Worm (Caenorhabditis elegans) whole organism, L4 larva: ENCODE results near the gene hpx-2.

Experiments
- F10B5.3 ChIP-seq: sonication (generic microtip); optimal IDR thresholded peaks from 2 replicates; lab custom pipeline; 2016; ENCODE audit warnings: mild to moderate bottlenecking, missing genetic modification characterization, missing compliant biosample characterization
- F44E2.7 ChIP-seq: fragments of 200-800 bp; sonication (Bioruptor generic); IDR thresholded peaks from 2 replicates; pipeline ENCODE4 v2.1.2; 2022; ENCODE audit warnings: missing genetic modification characterization, missing compliant biosample characterization
- F49E8.2 ChIP-seq: sonication (generic microtip); optimal IDR thresholded peaks from 2 replicates; lab custom pipeline; 2016; ENCODE audit warnings: missing compliant biosample characterization, mild to moderate bottlenecking, missing genetic modification characterization, borderline replicate concordance
- T20F7.1 ChIP-seq: fragments of 200-800 bp; sonication (Bioruptor generic); optimal IDR thresholded peaks from 2 replicates; lab custom pipeline; 2018; ENCODE audit warnings: mild to moderate bottlenecking, missing genetic modification characterization, missing compliant biosample characterization
- ZK337.2 ChIP-seq: fragments of 200-800 bp; sonication (Bioruptor generic); IDR thresholded peaks from 2 replicates; pipeline ENCODE4 v1.3.6; 2022; ENCODE audit warnings: missing genetic modification reagents, missing genetic modification characterization, missing compliant biosample characterization
- ama-1 ChIP-seq: fragments of 150-350 bp; optimal IDR thresholded peaks from 2 replicates; lab custom pipeline; 2014; ENCODE audit warnings: inconsistent platforms, mixed read lengths
- ceh-28 ChIP-seq: fragments of 150-350 bp; optimal IDR thresholded peaks from 2 replicates; lab custom pipeline; 2014; ENCODE audit warnings: missing biosample characterization, missing genetic modification reagents, missing genetic modification characterization
- ceh-32 ChIP-seq: sonication (generic microtip); optimal IDR thresholded peaks from 2 replicates; lab custom pipeline; 2016; ENCODE audit warnings: mild to moderate bottlenecking, missing genetic modification characterization, missing compliant biosample characterization; ENCODE audit not compliant: poor library complexity
- ceh-44 ChIP-seq: fragments of 200-800 bp; sonication (Bioruptor generic); IDR thresholded peaks from 2 replicates; pipeline ENCODE4 v1.3.6; 2022; ENCODE audit warnings: missing genetic modification reagents, missing genetic modification characterization, missing compliant biosample characterization
- ctbp-1 ChIP-seq: fragments of 200-800 bp; sonication (Bioruptor generic); IDR thresholded peaks from 2 replicates; pipeline ENCODE4 v1.3.6; 2022; ENCODE audit warnings: missing genetic modification reagents, missing genetic modification characterization, missing compliant biosample characterization
- daf-12 ChIP-seq: fragments of 150-350 bp; optimal IDR thresholded peaks from 2 replicates; lab custom pipeline; 2014; ENCODE audit warnings: missing biosample characterization, missing genetic modification reagents, missing genetic modification characterization
- daf-16 ChIP-seq, 3 experiments: sonication (generic microtip); optimal IDR thresholded peaks; 2 replicates each; lab custom pipeline; 2016 to 2017; ENCODE audit warnings: missing genetic modification characterization in 3 of 3, missing genetic modification reagents in 3 of 3, mild to moderate bottlenecking in 2 of 3, missing compliant biosample characterization in 2 of 3, missing biosample characterization in 1 of 3, moderate library complexity in 1 of 3
- daf-19 ChIP-seq: fragments of 200-800 bp; sonication (Bioruptor generic); conservative IDR thresholded peaks from 2 replicates; pipeline ENCODE4 v1.3.6; 2022; ENCODE audit warnings: missing genetic modification characterization, missing compliant biosample characterization
- dmd-6 ChIP-seq: fragments of 200-800 bp; sonication (Bioruptor generic); IDR thresholded peaks from 2 replicates; pipeline ENCODE4 v1.3.6; 2022; ENCODE audit warnings: missing genetic modification reagents, missing genetic modification characterization, missing compliant biosample characterization
- dve-1 ChIP-seq: sonication (generic microtip); optimal IDR thresholded peaks from 2 replicates; lab custom pipeline; 2017; ENCODE audit warnings: antibody characterized with exemption, mild to moderate bottlenecking, missing genetic modification characterization, missing compliant biosample characterization; ENCODE audit not compliant: insufficient read depth
- egl-27 ChIP-seq: sonication (generic microtip); optimal IDR thresholded peaks from 3 replicates; lab custom pipeline; 2017; ENCODE audit warnings: missing biosample characterization, missing genetic modification reagents, missing genetic modification characterization
- egl-43 ChIP-seq: fragments of 200-800 bp; sonication (Bioruptor generic); IDR thresholded peaks from 2 replicates; pipeline ENCODE4 v1.3.6; 2022; ENCODE audit warnings: missing genetic modification reagents, missing genetic modification characterization, missing compliant biosample characterization
- fkh-10 ChIP-seq: fragments of 150-350 bp; optimal IDR thresholded peaks from 2 replicates; lab custom pipeline; 2014; ENCODE audit warnings: missing biosample characterization, missing genetic modification reagents, missing genetic modification characterization
- gei-8 ChIP-seq: fragments of 200-800 bp; sonication (Bioruptor generic); optimal IDR thresholded peaks from 2 replicates; lab custom pipeline; 2018; ENCODE audit warnings: mild to moderate bottlenecking, missing genetic modification characterization, missing compliant biosample characterization
- hlh-11 ChIP-seq: fragments of 200-800 bp; sonication (Bioruptor generic); optimal IDR thresholded peaks from 2 replicates; lab custom pipeline; 2018; ENCODE audit warnings: mild to moderate bottlenecking, missing genetic modification characterization, missing compliant biosample characterization
- lin-29 ChIP-seq: fragments of 200-800 bp; sonication (Bioruptor generic); IDR thresholded peaks from 2 replicates; pipeline ENCODE4 v1.3.6; 2022; ENCODE audit warnings: missing genetic modification reagents, missing genetic modification characterization, missing compliant biosample characterization
- lin-38 ChIP-seq: fragments of 200-800 bp; sonication (Bioruptor generic); IDR thresholded peaks from 2 replicates; pipeline ENCODE4 v1.3.6; 2022; ENCODE audit warnings: missing genetic modification reagents, missing genetic modification characterization, missing compliant biosample characterization
- lir-3 ChIP-seq: sonication (generic microtip); optimal IDR thresholded peaks from 2 replicates; lab custom pipeline; 2016; ENCODE audit warnings: mild to moderate bottlenecking, missing genetic modification characterization, missing compliant biosample characterization
- nhr-10 ChIP-seq: fragments of 150-350 bp; optimal IDR thresholded peaks from 2 replicates; lab custom pipeline; 2014; ENCODE audit warnings: missing biosample characterization, missing genetic modification characterization
- nhr-102 ChIP-seq: sonication (generic microtip); optimal IDR thresholded peaks from 2 replicates; lab custom pipeline; 2016; ENCODE audit warnings: mild to moderate bottlenecking, missing genetic modification characterization, moderate library complexity, missing compliant biosample characterization
- nhr-111 ChIP-seq: fragments of 200-800 bp; sonication (Bioruptor generic); optimal IDR thresholded peaks from 2 replicates; lab custom pipeline; 2018; ENCODE audit warnings: mild to moderate bottlenecking, missing genetic modification characterization, missing compliant biosample characterization
- nhr-25 ChIP-seq: sonication (generic microtip); optimal IDR thresholded peaks from 2 replicates; lab custom pipeline; 2017; ENCODE audit warnings: missing genetic modification characterization, mild to moderate bottlenecking, missing compliant biosample characterization, antibody characterized with exemption, moderate library complexity, borderline replicate concordance; ENCODE audit not compliant: insufficient read depth
- nhr-28 ChIP-seq: fragments of 150-350 bp; optimal IDR thresholded peaks from 2 replicates; lab custom pipeline; 2014; ENCODE audit warnings: missing biosample characterization, missing genetic modification characterization
- nhr-41 ChIP-seq: fragments of 200-800 bp; sonication (Bioruptor generic); IDR thresholded peaks from 2 replicates; pipeline ENCODE4 v1.3.6; 2022; ENCODE audit warnings: missing genetic modification reagents, missing genetic modification characterization, missing compliant biosample characterization
- nhr-42 ChIP-seq: fragments of 200-800 bp; sonication (Bioruptor generic); IDR thresholded peaks from 2 replicates; pipeline ENCODE4 v1.3.6; 2022; ENCODE audit warnings: missing genetic modification characterization, missing compliant biosample characterization
- nhr-48 ChIP-seq: sonication (generic microtip); optimal IDR thresholded peaks from 2 replicates; lab custom pipeline; 2016; ENCODE audit warnings: mild to moderate bottlenecking, missing genetic modification characterization, missing compliant biosample characterization
- nhr-77 ChIP-seq: fragments of 150-350 bp; optimal IDR thresholded peaks from 2 replicates; lab custom pipeline; 2014; ENCODE audit warnings: missing biosample characterization, missing genetic modification characterization
- pha-4 ChIP-seq, 2 experiments: fragments of 150-350 bp in 1 of 2; fragments of 200-800 bp in 1 of 2; sonication (Bioruptor generic) in 1 of 2; IDR thresholded peaks in 1 of 2; optimal IDR thresholded peaks in 1 of 2; 2 replicates each; pipeline versions ENCODE4 v1.3.6 to Lab custom; 2014 to 2022; ENCODE audit warnings: missing genetic modification characterization in 2 of 2, missing genetic modification reagents in 2 of 2, missing biosample characterization in 1 of 2, missing compliant biosample characterization in 1 of 2
- php-3 ChIP-seq: fragments of 200-800 bp; sonication (Bioruptor generic); IDR thresholded peaks from 2 replicates; pipeline ENCODE4 v1.3.6; 2022; ENCODE audit warnings: missing genetic modification reagents, missing genetic modification characterization, missing compliant biosample characterization
- rbr-2 ChIP-seq: sonication (generic microtip); optimal IDR thresholded peaks from 2 replicates; lab custom pipeline; 2016; ENCODE audit warnings: missing genotype, missing genetic modification characterization, missing compliant biosample characterization
- skn-1 ChIP-seq: fragments of 150-350 bp; optimal IDR thresholded peaks from 2 replicates; lab custom pipeline; 2014; ENCODE audit warnings: missing biosample characterization, missing genetic modification characterization
- spr-1 ChIP-seq: sonication (generic microtip); optimal IDR thresholded peaks from 2 replicates; lab custom pipeline; 2016; ENCODE audit warnings: mild to moderate bottlenecking, missing genetic modification characterization, missing compliant biosample characterization
- tag-97 ChIP-seq: fragments of 200-800 bp; sonication (Bioruptor generic); IDR thresholded peaks from 2 replicates; pipeline ENCODE4 v1.3.6; 2022; ENCODE audit warnings: missing genetic modification characterization, missing compliant biosample characterization
- unc-130 ChIP-seq: sonication (generic microtip); optimal IDR thresholded peaks from 2 replicates; lab custom pipeline; 2016; ENCODE audit warnings: missing genetic modification reagents, missing genetic modification characterization, missing compliant biosample characterization
- unc-39 ChIP-seq: sonication (generic microtip); optimal IDR thresholded peaks from 2 replicates; lab custom pipeline; 2017; ENCODE audit warnings: missing biosample characterization, missing genetic modification characterization
- vab-7 ChIP-seq: fragments of 200-800 bp; sonication (Bioruptor generic); IDR thresholded peaks from 2 replicates; pipeline ENCODE4 v1.3.6; 2022; ENCODE audit warnings: missing genetic modification reagents, missing genetic modification characterization, missing compliant biosample characterization
- zfp-2 ChIP-seq: sonication (generic microtip); optimal IDR thresholded peaks from 2 replicates; lab custom pipeline; 2016; ENCODE audit warnings: mild to moderate bottlenecking, missing genetic modification characterization, missing compliant biosample characterization

Gene hpx-2

DNA sequence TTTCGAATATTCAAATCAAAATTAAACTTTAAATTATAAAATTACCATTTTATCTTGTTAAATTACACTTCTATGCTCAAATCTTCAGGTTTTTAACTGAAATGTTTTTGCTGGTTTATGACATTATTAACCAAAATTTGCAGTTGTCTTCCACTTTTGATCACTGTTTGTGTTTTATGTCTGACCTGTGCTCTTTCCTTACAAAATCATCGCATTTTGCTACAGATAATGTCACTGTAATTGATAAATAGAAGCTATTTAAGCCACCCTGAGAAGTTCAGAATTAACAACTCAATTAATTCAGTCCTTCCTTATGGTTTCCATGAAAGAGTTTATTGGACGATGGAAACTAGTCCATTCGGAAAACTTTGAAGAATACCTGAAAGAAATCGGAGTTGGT lies 40.2 kb downstream of the hpx-2 start, which contains the start of gene lbp-8:
TSS of gene lbp-8 (plus strand) at position 301 of the 400 bp plus-strand sequence.
- no peak for TF ChIP-seq nhr-41
- no peak for TF ChIP-seq nhr-48 (tag; lab: Kevin White, UChicago)
- TF ChIP-seq dve-1 (tag; lab: Kevin White, UChicago), result no peak
- TF ChIP-seq vab-7, result no peak
- TF ChIP-seq nhr-10 (tag; lab: Kevin White, UChicago), result no peak
- TF ChIP-seq lir-3 (tag; lab: Kevin White, UChicago), result no peak
- no peak for TF ChIP-seq tag-97 (GFP tag; lab: Robert Waterston, UW)
- no peak for TF ChIP-seq T20F7.1 (GFP tag; lab: Kevin White, UChicago)
- TF ChIP-seq ctbp-1, result no peak

DNA sequence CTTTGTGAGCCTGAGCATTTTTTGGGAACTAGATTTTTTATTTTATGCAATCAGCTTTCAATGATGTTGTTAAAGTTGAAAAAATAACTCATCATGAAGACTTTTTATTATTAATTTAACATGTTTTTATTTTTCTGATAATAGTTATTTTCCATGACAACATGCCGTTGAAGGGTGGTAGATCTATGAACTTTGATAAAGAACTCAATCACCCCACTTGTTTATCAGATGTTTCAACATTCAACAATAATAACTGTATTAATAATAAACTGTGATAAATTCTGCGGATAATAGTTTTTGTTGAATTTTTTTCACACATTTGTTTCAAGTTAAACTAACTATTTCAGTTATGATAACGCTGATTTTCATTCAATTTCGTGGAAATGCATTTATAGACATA lies 41.2 kb downstream of the hpx-2 start:
- no peak for TF ChIP-seq nhr-48 (tag; lab: Kevin White, UChicago)
- TF ChIP-seq F10B5.3 (tag; lab: Kevin White, UChicago), result no peak
- TF ChIP-seq zfp-2 (tag; lab: Kevin White, UChicago), result no peak
- no peak for TF ChIP-seq lin-38 (GFP tag; lab: Robert Waterston, UW)
- TF ChIP-seq nhr-41, result no peak
- TF ChIP-seq F44E2.7 (GFP tag; lab: Robert Waterston, UW), result no peak
- TF ChIP-seq daf-16 (GFP tag; optimal IDR thresholded peaks at IDR 0.05; lab: Kevin White, UChicago), result no peak
- TF ChIP-seq daf-16 (tag; optimal IDR thresholded peaks at IDR 0.05; lab: Kevin White, UChicago), result peak; percentile 96
- peak; percentile 45 for TF ChIP-seq hlh-11 (tag; lab: Kevin White, UChicago)
- no peak for TF ChIP-seq daf-12 (tag; lab: Kevin White, UChicago)
- TF ChIP-seq dve-1 (tag; lab: Kevin White, UChicago), result peak; percentile 76
- no peak for TF ChIP-seq skn-1 (tag; lab: Kevin White, UChicago)
- TF ChIP-seq lin-29 (GFP tag; lab: Robert Waterston, UW), result no peak
- no peak for TF ChIP-seq egl-43 (GFP tag; lab: Robert Waterston, UW)
- TF ChIP-seq rbr-2 (tag; lab: Kevin White, UChicago), result no peak
- TF ChIP-seq egl-27 (tag; lab: Kevin White, UChicago), result no peak
- TF ChIP-seq nhr-28 (tag; lab: Kevin White, UChicago), result peak; percentile 37
- peak; percentile 64 for TF ChIP-seq dmd-6
- peak; percentile 55; the same call in 1 of the 2 replicates for TF ChIP-seq php-3 (GFP tag; lab: Robert Waterston, UW)
- no peak for TF ChIP-seq T20F7.1 (GFP tag; lab: Kevin White, UChicago)
- no peak for TF ChIP-seq nhr-102 (tag; lab: Kevin White, UChicago)
- no peak for TF ChIP-seq ama-1 (lab: Kevin White, UChicago)
- TF ChIP-seq nhr-77 (tag; lab: Kevin White, UChicago), result peak; percentile 53
- no peak for TF ChIP-seq fkh-10 (GFP tag; lab: Kevin White, UChicago)
- TF ChIP-seq, all 104 proteins: peak for 7

- TF ChIP-seq ZK337.2 (no peak), T20F7.1 (GFP tag; lab: Kevin White, UChicago) (no peak), dmd-6 (peak; percentile 73), spr-1 (tag; lab: Kevin White, UChicago) (no peak), ceh-44 (GFP tag; lab: Robert Waterston, UW) (no peak), gei-8 (peak; percentile 38), nhr-42 (GFP tag; lab: Robert Waterston, UW) (no peak), egl-43 (GFP tag; lab: Robert Waterston, UW) (no peak), unc-130 (no peak), ceh-28 (tag; lab: Kevin White, UChicago) (no peak), pha-4 (GFP tag; IDR thresholded peaks at IDR 0.05; lab: Robert Waterston, UW) (no peak), pha-4 (tag; optimal IDR thresholded peaks at IDR 0.05; lab: Kevin White, UChicago) (no peak), nhr-111 (GFP tag; lab: Kevin White, UChicago) (no peak), daf-16 (GFP tag; optimal IDR thresholded peaks at IDR 0.05; lab: Kevin White, UChicago) (no peak), daf-16 (tag; optimal IDR thresholded peaks at IDR 0.05; lab: Kevin White, UChicago) (peak; percentile 72), daf-19 (GFP tag; lab: Robert Waterston, UW) (no peak), daf-12 (tag; lab: Kevin White, UChicago) (no peak), unc-39 (no peak), nhr-48 (tag; lab: Kevin White, UChicago) (peak; percentile 59), tag-97 (GFP tag; lab: Robert Waterston, UW) (no peak), ceh-32 (no peak), php-3 (GFP tag; lab: Robert Waterston, UW) (peak; percentile 67; the same call in 1 of the 2 replicates), hlh-11 (tag; lab: Kevin White, UChicago) (peak; percentile 84), nhr-25 (tag; lab: Kevin White, UChicago) (no peak), F49E8.2 (tag; lab: Kevin White, UChicago) (no peak)
Observed at ce11 chrV:13892457-13893375, 42.4 kb downstream of the hpx-2 start, which contains the start of gene sptl-3. Gene sptl-3 (plus strand): TSS chrV:13893325.
